Worm (Caenorhabditis elegans): ENCODE results near the gene ndub-3.

The ndub-3 gene

DNA sequence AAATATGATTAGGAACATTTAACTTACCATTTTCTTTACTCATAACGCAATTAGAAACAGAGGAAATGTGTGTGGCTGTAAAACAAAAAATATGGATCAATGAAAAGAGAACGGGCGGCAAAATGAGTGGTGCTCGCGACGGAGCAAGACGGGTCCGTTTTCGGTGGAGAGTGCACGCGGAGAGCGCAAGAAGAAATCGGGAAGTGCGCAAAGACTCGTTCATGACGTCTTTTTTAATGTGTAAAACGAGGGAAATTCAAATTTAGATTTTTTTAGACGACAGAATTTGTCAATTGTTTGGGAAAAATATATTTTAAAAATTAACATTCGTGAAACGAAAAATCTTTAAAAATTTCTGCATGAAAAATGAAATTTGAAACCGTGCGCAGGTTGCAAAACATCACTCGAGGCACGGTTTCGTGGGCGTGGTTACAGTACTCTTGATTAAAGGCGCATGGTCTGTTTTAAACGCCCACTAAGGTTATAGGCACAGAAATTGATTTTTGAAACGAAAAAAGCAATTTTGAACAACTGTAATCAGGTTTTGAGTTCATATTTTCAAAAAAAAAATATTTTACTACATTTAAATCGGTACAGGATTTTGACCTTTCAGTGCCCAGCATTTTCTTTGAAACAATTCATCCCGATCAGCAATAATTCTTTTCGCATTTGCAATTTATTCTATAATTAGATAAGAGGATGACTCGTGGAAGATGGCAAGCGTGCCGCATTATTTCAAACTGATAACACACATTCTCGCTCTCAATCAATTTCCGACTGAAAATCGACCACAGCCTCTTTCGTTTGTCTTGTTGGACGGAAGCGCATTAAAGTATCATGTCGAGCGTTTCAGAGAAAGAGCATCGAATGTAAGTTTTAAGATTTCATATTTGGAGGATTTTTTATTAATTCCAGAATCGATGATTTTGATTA, 4.8 kb upstream of the ndub-3 start, which contains the start of the genes szy-20 and C18E9.5 (continued):
- TF ChIP-seq lin-13 (GFP tag; optimal IDR thresholded peaks at IDR 0.05) (peak; percentile 82), lin-14 (GFP tag; optimal IDR thresholded peaks at IDR 0.05) (peak; percentile 90), elt-2 (tag; optimal IDR thresholded peaks at IDR 0.05) (peak; percentile 58), hpl-2 (GFP tag; optimal IDR thresholded peaks at IDR 0.05) (peak; percentile 20), dpl-1 (GFP tag; optimal IDR thresholded peaks at IDR 0.05) (peak; percentile 97 to 98 (median 98)), ztf-4 (tag; optimal IDR thresholded peaks at IDR 0.05) (peak; percentile 14), unc-30 (tag; optimal IDR thresholded peaks at IDR 0.05) (no peak), ama-1 (optimal IDR thresholded peaks at IDR 0.05) (no peak), ceh-63 (GFP tag; optimal IDR thresholded peaks at IDR 0.05) (no peak), xbp-1 (tag; optimal IDR thresholded peaks at IDR 0.05) (peak; percentile 84), jun-1 (tag; optimal IDR thresholded peaks at IDR 0.05) (peak; percentile 84), efl-1 (optimal IDR thresholded peaks at IDR 0.05) (peak; percentile 98 to 99), efl-1 (GFP tag; optimal IDR thresholded peaks at IDR 0.05 in 1 of 2) (peak; percentile 97 to 100), nhr-76 (tag; optimal IDR thresholded peaks at IDR 0.05) (no peak), isw-1 (GFP tag; IDR thresholded peaks at IDR 0.05) (peak; percentile 87), C34B4.2 (tag; optimal IDR thresholded peaks at IDR 0.05) (no peak), ceh-82 (tag; optimal IDR thresholded peaks at IDR 0.05) (peak; percentile 76 to 92 (median 80)), ztf-11 (tag; optimal IDR thresholded peaks at IDR 0.05) (peak in 1 of 2 experiments; percentile 68), C04F5.9 (tag; optimal IDR thresholded peaks at IDR 0.05) (peak; percentile 75), unc-98 (GFP tag; IDR thresholded peaks at IDR 0.05) (no peak), nhr-90 (tag; optimal IDR thresholded peaks at IDR 0.05; ENCODE audit: poor library complexity) (peak; percentile 80), ceh-8 (GFP tag; optimal IDR thresholded peaks at IDR 0.05) (peak; percentile 72), tlp-1 (tag; optimal IDR thresholded peaks at IDR 0.05) (no peak), sup-37 (GFP tag; optimal IDR thresholded peaks at IDR 0.05) (peak; percentile 62), rnt-1 (tag; optimal IDR thresholded peaks at IDR 0.05) (peak; percentile 91), zag-1 (tag; optimal IDR thresholded peaks at IDR 0.05) (peak; percentile 21), nhr-20 (tag; optimal IDR thresholded peaks at IDR 0.05) (peak; percentile 87), snpc-4 (tag; optimal IDR thresholded peaks at IDR 0.05) (peak; percentile 78), egl-27 (tag; optimal IDR thresholded peaks at IDR 0.05) (no peak), dsc-1 (tag; optimal IDR thresholded peaks at IDR 0.05) (peak; percentile 92), snu-23 (GFP tag; optimal IDR thresholded peaks at IDR 0.05) (peak; percentile 89), ceh-88 (GFP tag; IDR thresholded peaks at IDR 0.05) (peak; percentile 77), lsy-2 (tag; optimal IDR thresholded peaks at IDR 0.05) (peak; percentile 91), efl-3 (GFP tag; optimal IDR thresholded peaks at IDR 0.05) (no peak), fkh-4 (tag; optimal IDR thresholded peaks at IDR 0.05; ENCODE audit: borderline replicate concordance) (peak; percentile 60), zip-4 (GFP tag; optimal IDR thresholded peaks at IDR 0.05) (peak; percentile 54), grh-1 (GFP tag; IDR thresholded peaks at IDR 0.05) (peak; percentile 63), pax-3 (tag; optimal IDR thresholded peaks at IDR 0.05) (peak; percentile 66), nhr-85 (tag) (peak; percentile 88), ceh-90 (tag; optimal IDR thresholded peaks at IDR 0.05) (peak; percentile 38), irx-1 (tag; optimal IDR thresholded peaks at IDR 0.05) (peak; percentile 83), C16A3.4 (tag; optimal IDR thresholded peaks at IDR 0.05) (peak; percentile 73), skn-1 (tag; optimal IDR thresholded peaks at IDR 0.05) (peak; percentile 47), nhr-19 (GFP tag; conservative IDR thresholded peaks at IDR 0.05) (peak; percentile 88), unc-130 (tag; optimal IDR thresholded peaks at IDR 0.05) (peak; percentile 17), nhr-84 (tag; optimal IDR thresholded peaks at IDR 0.05) (no peak), aly-2 (tag; optimal IDR thresholded peaks at IDR 0.05) (peak; percentile 72), unc-62 (GFP tag; optimal IDR thresholded peaks at IDR 0.05) (no peak), pag-3 (tag; optimal IDR thresholded peaks at IDR 0.05; ENCODE audit: borderline replicate concordance, insufficient read depth) (no peak), mep-1 (tag; optimal IDR thresholded peaks at IDR 0.05) (peak; percentile 90), lin-35 (GFP tag; optimal IDR thresholded peaks at IDR 0.05) (peak; percentile 98)

Data from whole organism, L1 larva.